Fruit fly (Drosophila melanogaster) Kc167 (cell line): Measurements from ENCODE around the gene CG43055.

Experiments used
- h ChIP-seq: fragments of >200 bp; optimal IDR thresholded peaks from 3 replicates; lab custom pipeline; 2018; ENCODE audit warnings: missing external identifiers
- insv ChIP-seq: fragments of >200 bp; optimal IDR thresholded peaks from 3 replicates; lab custom pipeline; 2018; ENCODE audit warnings: missing external identifiers

- TF ChIP-seq h (lab: Kevin White, UChicago) (no peak), insv (lab: Kevin White, UChicago) (no peak)
Observed at dm6 chr2L:4364914-4365313, 46.0 kb upstream of the CG43055 start.
